4 fruit fly cellular contexts compared by ENCODE assay signal in the genomic region with DNA sequence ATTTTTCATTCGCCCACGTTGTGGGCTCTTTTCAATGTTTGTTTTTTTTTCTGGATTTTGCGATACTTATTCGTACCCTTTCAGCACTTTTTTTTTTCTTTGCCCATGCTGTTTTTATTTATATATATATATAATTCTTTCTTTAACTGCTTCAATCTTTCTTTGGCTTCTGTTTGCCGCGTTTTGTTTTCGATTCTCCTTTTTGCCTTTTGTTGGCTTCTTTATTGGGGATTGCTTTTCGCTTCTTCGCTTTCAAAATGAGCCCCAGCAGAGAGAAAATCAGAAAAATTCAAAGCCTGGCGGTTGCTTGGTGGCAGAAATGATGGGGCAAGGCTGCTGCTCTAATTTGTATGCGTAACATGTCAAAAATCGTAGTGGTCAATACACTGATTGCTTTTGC.
A peak's percentile ranks its signal among the peaks of the same experiment; 100 is the strongest.
TF ChIP-seq lines count a peak whose summit lies in the region.

No protein-coding gene starts in this region.

- no peak for TF ChIP-seq CTCF in whole organism, embryonic (GFP tag; optimal IDR thresholded peaks at IDR 0.05; lab: Kevin White, UChicago)

TF ChIP-seq in whole organism, adult, 20 proteins besides CTCF, POLR2A, EP300 and RAD21:
- TF ChIP-seq cic (GFP tag; optimal IDR thresholded peaks at IDR 0.05; lab: Kevin White, UChicago) (no peak), tj (GFP tag; optimal IDR thresholded peaks at IDR 0.05; lab: Kevin White, UChicago) (peak; percentile 26)

TF ChIP-seq in whole organism, embryonic, 481 proteins besides CTCF, POLR2A, EP300 and RAD21:
- TF ChIP-seq slbo (GFP tag; IDR thresholded peaks at IDR 0.05; lab: Robert Waterston, UW) (no peak), Opbp (GFP tag; IDR thresholded peaks at IDR 0.05; lab: Robert Waterston, UW; ENCODE audit: partially characterized antibody) (0 out of 3 replicates have a peak, but pooled peaks have one; percentile 22)
TF ChIP-seq in whole organism, embryonic: peak in this region for 1.

TF ChIP-seq in whole organism, prepupa, 60 proteins besides CTCF, POLR2A, EP300 and RAD21:
- TF ChIP-seq CG16779 (tag; optimal IDR thresholded peaks at IDR 0.05; lab: Kevin White, UChicago), result no peak
- peak; percentile 7 for TF ChIP-seq esn (GFP tag; optimal IDR thresholded peaks at IDR 0.05; lab: Kevin White, UChicago)
- TF ChIP-seq CG10631 (GFP tag; optimal IDR thresholded peaks at IDR 0.05; lab: Kevin White, UChicago), result no peak
- no peak for TF ChIP-seq cyc (GFP tag; optimal IDR thresholded peaks at IDR 0.05; lab: Kevin White, UChicago)
TF ChIP-seq in whole organism, prepupa: peak in this region for 1.

TF ChIP-seq in whole organism, wandering third instar larva, 38 proteins besides CTCF, POLR2A, EP300 and RAD21:
- TF ChIP-seq sage (GFP tag; optimal IDR thresholded peaks at IDR 0.05; lab: Kevin White, UChicago) (peak; percentile 33), CrebA (GFP tag; optimal IDR thresholded peaks at IDR 0.05; lab: Kevin White, UChicago; ENCODE audit: borderline replicate concordance) (peak; percentile 25), pan (optimal IDR thresholded peaks at IDR 0.05; lab: Kevin White, UChicago) (no peak), psq (GFP tag; optimal IDR thresholded peaks at IDR 0.05; lab: Kevin White, UChicago) (peak; percentile 91)
